Fruit fly (Drosophila melanogaster) whole organism, embryonic: Measurements from ENCODE around the gene CIA30.

Source experiments
- Abd-B ChIP-seq: fragments of 200-800 bp; sonication (Bioruptor generic); optimal IDR thresholded peaks from 2 replicates; lab custom pipeline; 2018; ENCODE audit warnings: missing biosample characterization, mild to moderate bottlenecking, missing genetic modification characterization, moderate library complexity
- Awh ChIP-seq: fragments of 200-800 bp; sonication (Bioruptor generic); IDR thresholded peaks from 2 replicates; pipeline ENCODE4, ENCODE4 v1.3.6; 2022; ENCODE audit warnings: missing biosample characterization, missing genetic modification characterization
- B-H1 ChIP-seq: fragments of 200-800 bp; sonication (Bioruptor generic); IDR thresholded peaks from 3 replicates; pipeline ENCODE4 v1.3.6; 2022; ENCODE audit warnings: missing biosample characterization, missing genetic modification characterization
- Bdp1 ChIP-seq: fragments of 200-800 bp; sonication (Bioruptor generic); optimal IDR thresholded peaks from 3 replicates; lab custom pipeline; 2016; ENCODE audit warnings: missing biosample characterization, missing genetic modification characterization
- CG10462 ChIP-seq: fragments of 200-800 bp; sonication (Bioruptor generic); optimal IDR thresholded peaks from 2 replicates; lab custom pipeline; 2016; ENCODE audit warnings: missing biosample characterization, missing genetic modification characterization
- CG12769 ChIP-seq: fragments of 200-800 bp; sonication (Bioruptor generic); optimal IDR thresholded peaks from 2 replicates; lab custom pipeline; 2019; ENCODE audit warnings: missing biosample characterization, mild to moderate bottlenecking, missing genetic modification characterization, moderate library complexity
- CG13775 ChIP-seq: fragments of 200-800 bp; sonication (Bioruptor generic); optimal IDR thresholded peaks from 3 replicates; lab custom pipeline; 2017; ENCODE audit warnings: missing biosample characterization, mild to moderate bottlenecking, missing genetic modification characterization
- CG15073 ChIP-seq: fragments of 200-800 bp; sonication (Bioruptor generic); optimal IDR thresholded peaks from 2 replicates; lab custom pipeline; 2016; ENCODE audit warnings: missing biosample characterization, missing genetic modification characterization
- CG1647 ChIP-seq: fragments of 200-800 bp; sonication (Bioruptor generic); optimal IDR thresholded peaks from 3 replicates; lab custom pipeline; 2016; ENCODE audit warnings: missing biosample characterization, missing genetic modification characterization
- CG18764 ChIP-seq: fragments of 200-800 bp; sonication (Bioruptor generic); optimal IDR thresholded peaks from 3 replicates; lab custom pipeline; 2016; ENCODE audit warnings: missing biosample characterization, missing genetic modification characterization
- CG2202 ChIP-seq: fragments of 200-800 bp; sonication (Bioruptor generic); optimal IDR thresholded peaks from 2 replicates; lab custom pipeline; 2018; ENCODE audit warnings: missing biosample characterization, mild to moderate bottlenecking, missing genetic modification characterization
- CG34224 ChIP-seq: fragments of 200-800 bp; sonication (Bioruptor generic); IDR thresholded peaks from 3 replicates; pipeline ENCODE4 v1.3.6; 2022; ENCODE audit warnings: missing biosample characterization, missing genetic modification characterization; ENCODE audit not compliant: partially characterized antibody
- CG3847 ChIP-seq: fragments of 200-800 bp; sonication (Bioruptor generic); IDR thresholded peaks from 2 replicates; pipeline ENCODE4 v1.3.6; 2022; ENCODE audit warnings: missing biosample characterization, missing genetic modification characterization
- CG43689 ChIP-seq: fragments of 200-800 bp; sonication (Bioruptor generic); IDR thresholded peaks from 2 replicates; pipeline ENCODE4 v1.3.6; 2022; ENCODE audit warnings: missing biosample characterization, missing genetic modification characterization
- CG6683 ChIP-seq: fragments of 200-800 bp; sonication (Bioruptor generic); optimal IDR thresholded peaks from 2 replicates; lab custom pipeline; 2017; ENCODE audit warnings: missing biosample characterization, mild to moderate bottlenecking, missing genetic modification characterization, missing genetic modification reagents
- CG7372 ChIP-seq: fragments of 200-800 bp; sonication (Bioruptor generic); IDR thresholded peaks from 2 replicates; pipeline ENCODE4 v1.3.6; 2022; ENCODE audit warnings: missing biosample characterization, missing genetic modification characterization
- CG7745 ChIP-seq: fragments of 200-800 bp; sonication (Bioruptor generic); optimal IDR thresholded peaks from 2 replicates; lab custom pipeline; 2018; ENCODE audit warnings: missing biosample characterization, mild to moderate bottlenecking, missing genetic modification characterization, moderate library complexity
- CG7987 ChIP-seq: fragments of 200-800 bp; sonication (Bioruptor generic); optimal IDR thresholded peaks from 2 replicates; lab custom pipeline; 2018; ENCODE audit warnings: missing biosample characterization, mild to moderate bottlenecking, missing genetic modification characterization, moderate library complexity
- CG8089 ChIP-seq: fragments of 200-800 bp; sonication (Bioruptor generic); optimal IDR thresholded peaks from 3 replicates; lab custom pipeline; 2016; ENCODE audit warnings: missing biosample characterization, missing genetic modification characterization
- CG8388 ChIP-seq: fragments of 200-800 bp; sonication (Bioruptor generic); optimal IDR thresholded peaks from 2 replicates; lab custom pipeline; 2019; ENCODE audit warnings: missing biosample characterization, mild to moderate bottlenecking, missing genetic modification characterization, moderate library complexity
- CG9215 ChIP-seq: fragments of 200-800 bp; sonication (Bioruptor generic); IDR thresholded peaks from 2 replicates; pipeline ENCODE4 v1.3.6; 2022; ENCODE audit warnings: missing biosample characterization, missing genetic modification characterization
- CG9876 ChIP-seq: fragments of 200-800 bp; sonication (Bioruptor generic); optimal IDR thresholded peaks from 2 replicates; lab custom pipeline; 2016; ENCODE audit warnings: missing biosample characterization, missing genetic modification characterization
- Camta ChIP-seq: fragments of 200-800 bp; sonication (Bioruptor generic); optimal IDR thresholded peaks from 2 replicates; lab custom pipeline; 2016; ENCODE audit warnings: missing biosample characterization, missing genetic modification characterization
- CrebB ChIP-seq: fragments of 200-800 bp; sonication (Bioruptor generic); optimal IDR thresholded peaks from 3 replicates; lab custom pipeline; 2018; ENCODE audit warnings: missing biosample characterization, mild to moderate bottlenecking, missing genetic modification characterization
- Dfd ChIP-seq, 2 experiments: fragments of >200 bp; optimal IDR thresholded peaks; 2 replicates each; lab custom pipeline; 2017; ENCODE audit warnings: missing biosample characterization in 2 of 2, missing genetic modification characterization in 2 of 2
- E2f1 ChIP-seq: fragments of 200-800 bp; sonication (Bioruptor generic); IDR thresholded peaks from 2 replicates; pipeline ENCODE4 v1.3.6; 2022; ENCODE audit warnings: missing biosample characterization, missing genetic modification characterization
- Hr3 ChIP-seq: fragments of 200-800 bp; sonication (Bioruptor generic); optimal IDR thresholded peaks from 3 replicates; lab custom pipeline; 2016; ENCODE audit warnings: missing biosample characterization, missing genetic modification characterization
- Med ChIP-seq: fragments of 200-800 bp; sonication (Bioruptor generic); peaks from one replicate; lab custom pipeline; 2016; ENCODE audit warnings: missing biosample characterization, missing genetic modification characterization, mild to moderate bottlenecking, inconsistent platforms, moderate library complexity
- NK7.1 ChIP-seq: fragments of 200-800 bp; sonication (Bioruptor generic); optimal IDR thresholded peaks from 3 replicates; lab custom pipeline; 2016; ENCODE audit warnings: missing biosample characterization, missing genetic modification characterization
- Oli ChIP-seq: fragments of 200-800 bp; sonication (Bioruptor generic); optimal IDR thresholded peaks from 2 replicates; lab custom pipeline; 2018; ENCODE audit warnings: missing biosample characterization, mild to moderate bottlenecking, missing genetic modification characterization, moderate library complexity
- Sin3A ChIP-seq: fragments of >200 bp; optimal IDR thresholded peaks from 2 replicates; lab custom pipeline; 2018
- Taf1 ChIP-seq: fragments of 200-800 bp; sonication (Bioruptor generic); IDR thresholded peaks from 2 replicates; pipeline ENCODE4 v1.3.6; 2022; ENCODE audit warnings: missing biosample characterization, missing genetic modification characterization
- YL-1 ChIP-seq: fragments of 200-800 bp; sonication (Bioruptor generic); optimal IDR thresholded peaks from 3 replicates; lab custom pipeline; 2017; ENCODE audit warnings: missing biosample characterization, mild to moderate bottlenecking, missing genetic modification characterization
- ab ChIP-seq: fragments of 200-800 bp; sonication (Bioruptor generic); optimal IDR thresholded peaks from 2 replicates; lab custom pipeline; 2016; ENCODE audit warnings: missing biosample characterization, missing genetic modification characterization
- ato ChIP-seq: fragments of 200-800 bp; sonication (Bioruptor generic); IDR thresholded peaks from 2 replicates; pipeline ENCODE4 v1.3.6; 2022; ENCODE audit warnings: missing biosample characterization, missing genetic modification characterization; ENCODE audit not compliant: partially characterized antibody
- cato ChIP-seq: fragments of 200-800 bp; sonication (Bioruptor generic); optimal IDR thresholded peaks from 2 replicates; lab custom pipeline; 2016; ENCODE audit warnings: missing biosample characterization, missing genetic modification characterization, borderline replicate concordance
- dati ChIP-seq: fragments of 200-800 bp; sonication (Bioruptor generic); IDR thresholded peaks from 2 replicates; pipeline ENCODE4 v1.3.6; 2022; ENCODE audit warnings: missing biosample characterization, missing genetic modification characterization
- dpn ChIP-seq, 2 experiments: fragments of 200-800 bp; sonication (Bioruptor generic); optimal IDR thresholded peaks; 3 replicates each; lab custom pipeline; 2016; ENCODE audit warnings: missing biosample characterization in 2 of 2, missing genetic modification characterization in 2 of 2
- grau ChIP-seq: fragments of 200-800 bp; optimal IDR thresholded peaks from 3 replicates; lab custom pipeline; 2019; ENCODE audit warnings: missing biosample characterization, mild to moderate bottlenecking, missing genetic modification characterization, moderate library complexity
- ham ChIP-seq: fragments of 200-800 bp; sonication (Bioruptor generic); IDR thresholded peaks from 2 replicates; pipeline ENCODE4 v1.3.6; 2022; ENCODE audit warnings: missing biosample characterization, missing genetic modification characterization
- hth ChIP-seq: fragments of >200 bp; optimal IDR thresholded peaks from 2 replicates; lab custom pipeline; 2017; ENCODE audit warnings: inconsistent platforms
- kay ChIP-seq: fragments of 200-800 bp; sonication (Bioruptor generic); optimal IDR thresholded peaks from 2 replicates; lab custom pipeline; 2016; ENCODE audit warnings: missing biosample characterization, missing genetic modification characterization
- mirr ChIP-seq: fragments of 200-800 bp; sonication (Bioruptor generic); optimal IDR thresholded peaks from 3 replicates; lab custom pipeline; 2018; ENCODE audit warnings: missing biosample characterization, mild to moderate bottlenecking, missing genetic modification characterization
- odd ChIP-seq: fragments of 200-800 bp; sonication (Bioruptor generic); optimal IDR thresholded peaks from 2 replicates; lab custom pipeline; 2017; ENCODE audit warnings: missing biosample characterization, mild to moderate bottlenecking, missing genetic modification characterization
- peb ChIP-seq: fragments of 200-800 bp; sonication (Bioruptor generic); IDR thresholded peaks from 2 replicates; pipeline ENCODE4 v1.3.6; 2022; ENCODE audit warnings: missing biosample characterization, missing genetic modification characterization
- phol ChIP-seq: fragments of 200-800 bp; sonication (Bioruptor generic); optimal IDR thresholded peaks from 3 replicates; lab custom pipeline; 2018; ENCODE audit warnings: missing biosample characterization, mild to moderate bottlenecking, missing genetic modification characterization, moderate library complexity
- psq ChIP-seq: fragments of 200-800 bp; sonication (Bioruptor generic); optimal IDR thresholded peaks from 2 replicates; lab custom pipeline; 2017; ENCODE audit warnings: missing biosample characterization, missing genetic modification characterization
- sc ChIP-seq, 3 experiments: fragments of >200 bp in 2 of 3; fragments of 200-800 bp in 1 of 3; sonication (Bioruptor generic) in 1 of 3; optimal IDR thresholded peaks; 2 replicates in 2 of 3; 3 replicates in 1 of 3; lab custom pipeline; 2017; ENCODE audit warnings: mild to moderate bottlenecking in 1 of 3, missing biosample characterization in 1 of 3, missing genetic modification characterization in 1 of 3, missing genetic modification reagents in 1 of 3
- sima ChIP-seq: fragments of 200-800 bp; sonication (Bioruptor generic); optimal IDR thresholded peaks from 2 replicates; lab custom pipeline; 2016; ENCODE audit warnings: missing biosample characterization, missing genetic modification characterization
- sug ChIP-seq: fragments of 200-800 bp; optimal IDR thresholded peaks from 2 replicates; lab custom pipeline; 2019; ENCODE audit warnings: missing biosample characterization, mild to moderate bottlenecking, missing genetic modification characterization, moderate library complexity
- usp ChIP-seq: fragments of >200 bp; optimal IDR thresholded peaks from 2 replicates; lab custom pipeline; 2017; ENCODE audit warnings: missing biosample characterization, missing genetic modification characterization
- zfh1 ChIP-seq: fragments of 200-800 bp; sonication (Bioruptor generic); IDR thresholded peaks from 3 replicates; pipeline ENCODE4 v1.3.6; 2022; ENCODE audit warnings: missing biosample characterization, missing genetic modification characterization

CIA30 gene

DNA sequence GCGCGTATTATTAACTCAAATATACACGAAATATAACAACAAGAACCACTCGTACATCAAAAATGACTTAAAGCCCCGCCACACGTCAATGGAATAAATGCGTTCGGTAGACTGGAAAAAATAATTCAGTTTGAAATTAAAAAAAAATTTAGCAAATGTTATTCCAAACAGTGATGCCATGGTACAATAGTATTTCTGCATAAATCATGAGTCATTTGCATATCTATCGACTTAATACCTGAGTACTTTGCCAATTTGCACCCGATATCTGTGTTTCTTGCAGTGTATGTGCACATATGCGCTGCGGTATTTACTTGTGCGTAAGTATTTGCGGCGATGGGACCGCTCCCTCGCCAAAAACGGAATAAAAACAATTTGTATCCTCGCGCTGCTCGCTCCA, 26.4 kb downstream of the CIA30 start (continued):
- TF ChIP-seq CG2202 (no peak), CG6683 (no peak), sug (tag; lab: Kevin White, UChicago) (no peak), ato (GFP tag; lab: Robert Waterston, UW) (no peak), CG9876 (GFP tag; lab: Kevin White, UChicago) (no peak), YL-1 (GFP tag; lab: Kevin White, UChicago) (no peak), CG34224 (GFP tag; lab: Robert Waterston, UW) (no peak), CG43689 (GFP tag; lab: Robert Waterston, UW) (0 out of 2 replicates have a peak, but pooled peaks have one; percentile 18), Dfd (GFP tag; optimal IDR thresholded peaks at IDR 0.05; lab: Kevin White, UChicago) (no peak), CrebB (no peak), ham (GFP tag; lab: Robert Waterston, UW) (no peak), CG15073 (GFP tag; lab: Kevin White, UChicago) (no peak), usp (GFP tag; lab: Kevin White, UChicago) (no peak), ab (peak; percentile 34), Taf1 (GFP tag; lab: Robert Waterston, UW) (no peak), peb (GFP tag; lab: Robert Waterston, UW) (no peak), Awh (GFP tag; lab: Robert Waterston, UW) (no peak), CG12769 (no peak), CG7372 (GFP tag; lab: Robert Waterston, UW) (no peak), dati (no peak), Med (GFP tag; lab: Kevin White, UChicago) (peak; percentile 78), sc (optimal IDR thresholded peaks at IDR 0.05; lab: Kevin White, UChicago) (no peak), sc (GFP tag; optimal IDR thresholded peaks at IDR 0.05; lab: Kevin White, UChicago) (peak; percentile 2), CG9215 (GFP tag; lab: Robert Waterston, UW) (no peak), kay (GFP tag; lab: Kevin White, UChicago) (peak; percentile 31), CG3847 (GFP tag; lab: Robert Waterston, UW) (no peak; the same call in 1 of the 2 replicates), hth (no peak), CG10462 (GFP tag; lab: Kevin White, UChicago) (no peak), Abd-B (GFP tag; lab: Kevin White, UChicago) (no peak), CG8089 (GFP tag; lab: Kevin White, UChicago) (no peak), B-H1 (GFP tag; lab: Robert Waterston, UW) (no peak), CG13775 (peak; percentile 24), CG1647 (no peak), zfh1 (no peak), CG7987 (GFP tag; lab: Kevin White, UChicago) (no peak), Sin3A (lab: Kevin White, UChicago) (no peak), E2f1 (GFP tag; lab: Robert Waterston, UW) (peak; percentile 25; the same call in 1 of the 2 replicates), cato (no peak), Oli (tag; lab: Kevin White, UChicago) (peak; percentile 19), odd (no peak), grau (tag; lab: Kevin White, UChicago) (peak; percentile 34), psq (no peak), CG18764 (GFP tag; lab: Kevin White, UChicago) (no peak), Hr3 (GFP tag; lab: Kevin White, UChicago) (peak; percentile 6), Camta (GFP tag; lab: Kevin White, UChicago) (no peak), sima (no peak), dpn (GFP tag; optimal IDR thresholded peaks at IDR 0.05; lab: Kevin White, UChicago) (peak; percentile 3 to 12), CG8388 (GFP tag; lab: Kevin White, UChicago) (no peak), CG7745 (no peak), phol (tag; lab: Kevin White, UChicago) (peak; percentile 45), mirr (GFP tag; lab: Kevin White, UChicago) (no peak), Bdp1 (GFP tag; lab: Kevin White, UChicago) (no peak), NK7.1 (GFP tag; lab: Kevin White, UChicago) (no peak)
